Fruit fly (Drosophila melanogaster) whole organism, embryonic: Measurements from ENCODE around the gene mats.
A peak's percentile ranks its signal among the peaks of the same experiment; 100 is the strongest.

Experiments used
- Adf1 ChIP-seq: fragments of 200-800 bp; sonication (Bioruptor generic); IDR thresholded peaks from 2 replicates; pipeline ENCODE4 v1.3.6; 2022; ENCODE audit warnings: missing biosample characterization, missing genetic modification characterization
- Atf6 ChIP-seq: fragments of 200-800 bp; sonication (Bioruptor generic); IDR thresholded peaks from 2 replicates; pipeline ENCODE4 v1.3.6; 2022; ENCODE audit warnings: missing biosample characterization, missing genetic modification characterization
- CG10274 ChIP-seq: fragments of 200-800 bp; sonication (Bioruptor generic); optimal IDR thresholded peaks from 3 replicates; lab custom pipeline; 2017; ENCODE audit warnings: missing biosample characterization, mild to moderate bottlenecking, missing genetic modification characterization
- CG10366 ChIP-seq: fragments of 200-800 bp; sonication (Bioruptor generic); IDR thresholded peaks from 2 replicates; pipeline ENCODE4 v1.3.6; 2022; ENCODE audit warnings: missing biosample characterization, missing genetic modification characterization
- CG11085 ChIP-seq: fragments of 200-800 bp; sonication (Bioruptor generic); IDR thresholded peaks from 2 replicates; pipeline ENCODE4 v1.3.6; 2022; ENCODE audit warnings: missing biosample characterization, missing genetic modification characterization
- CG11723 ChIP-seq: fragments of 200-800 bp; sonication (Bioruptor generic); optimal IDR thresholded peaks from 2 replicates; lab custom pipeline; 2017; ENCODE audit warnings: missing biosample characterization, mild to moderate bottlenecking, missing genetic modification characterization
- CG17359 ChIP-seq: fragments of 200-800 bp; sonication (Bioruptor generic); optimal IDR thresholded peaks from 3 replicates; lab custom pipeline; 2018; ENCODE audit warnings: missing biosample characterization, mild to moderate bottlenecking, missing genetic modification characterization, moderate library complexity
- CG30431 ChIP-seq: fragments of 200-800 bp; sonication (Bioruptor generic); optimal IDR thresholded peaks from 2 replicates; lab custom pipeline; 2017; ENCODE audit warnings: missing biosample characterization, missing genetic modification characterization
- CG34376 ChIP-seq: fragments of 200-800 bp; sonication (Bioruptor generic); optimal IDR thresholded peaks from 2 replicates; lab custom pipeline; 2018; ENCODE audit warnings: missing biosample characterization, mild to moderate bottlenecking, missing genetic modification characterization
- CG42726 ChIP-seq: fragments of 200-800 bp; sonication (Bioruptor generic); IDR thresholded peaks from 2 replicates; pipeline ENCODE4 v1.3.6; 2022; ENCODE audit warnings: missing biosample characterization, missing genetic modification characterization; ENCODE audit not compliant: partially characterized antibody
- CG4820 ChIP-seq: fragments of 200-800 bp; sonication (Bioruptor generic); optimal IDR thresholded peaks from 3 replicates; lab custom pipeline; 2016; ENCODE audit warnings: missing biosample characterization, missing genetic modification characterization
- CG6272 ChIP-seq: fragments of 200-800 bp; sonication (Bioruptor generic); IDR thresholded peaks from 2 replicates; pipeline ENCODE4 v1.3.6; 2022; ENCODE audit warnings: missing biosample characterization, missing genetic modification characterization
- CG6791 ChIP-seq: fragments of 200-800 bp; sonication (Bioruptor generic); IDR thresholded peaks from 3 replicates; pipeline ENCODE4 v1.3.6; 2022; ENCODE audit warnings: missing biosample characterization, missing genetic modification characterization; ENCODE audit not compliant: partially characterized antibody
- CG8359 ChIP-seq: fragments of 200-800 bp; sonication (Bioruptor generic); optimal IDR thresholded peaks from 2 replicates; lab custom pipeline; 2017; ENCODE audit warnings: missing biosample characterization, mild to moderate bottlenecking, missing genetic modification characterization, borderline replicate concordance
- CG8924 ChIP-seq: fragments of 200-800 bp; optimal IDR thresholded peaks from 3 replicates; lab custom pipeline; 2019; ENCODE audit warnings: missing biosample characterization, mild to moderate bottlenecking, missing genetic modification characterization, moderate library complexity
- CG9609 ChIP-seq: fragments of 200-800 bp; sonication (Bioruptor generic); optimal IDR thresholded peaks from 3 replicates; lab custom pipeline; 2016; ENCODE audit warnings: missing biosample characterization, missing genetic modification characterization
- CG9727 ChIP-seq: fragments of 200-800 bp; sonication (Bioruptor generic); optimal IDR thresholded peaks from 3 replicates; lab custom pipeline; 2017; ENCODE audit warnings: missing biosample characterization, mild to moderate bottlenecking, missing genetic modification characterization
- D ChIP-seq, 2 experiments: fragments of 200-800 bp in 1 of 2; fragments of >200 bp in 1 of 2; sonication (Bioruptor generic) in 1 of 2; optimal IDR thresholded peaks; 2 replicates in 1 of 2; 3 replicates in 1 of 2; lab custom pipeline; 2017; ENCODE audit warnings: mild to moderate bottlenecking in 1 of 2, missing biosample characterization in 1 of 2, missing genetic modification characterization in 1 of 2, missing genetic modification reagents in 1 of 2
- Dbx ChIP-seq: fragments of 200-800 bp; sonication (Bioruptor generic); IDR thresholded peaks from 3 replicates; pipeline ENCODE4 v1.3.6; 2022; ENCODE audit warnings: missing biosample characterization, missing genetic modification characterization
- Fer2 ChIP-seq: fragments of 200-800 bp; sonication (Bioruptor generic); optimal IDR thresholded peaks from 2 replicates; lab custom pipeline; 2018; ENCODE audit warnings: missing biosample characterization, mild to moderate bottlenecking, missing genetic modification characterization, moderate library complexity
- HmgZ ChIP-seq: fragments of 200-800 bp; sonication (Bioruptor generic); optimal IDR thresholded peaks from 2 replicates; lab custom pipeline; 2018; ENCODE audit warnings: missing biosample characterization, mild to moderate bottlenecking, missing genetic modification characterization
- Hmr ChIP-seq: fragments of 200-800 bp; sonication (Bioruptor generic); optimal IDR thresholded peaks from 3 replicates; lab custom pipeline; 2017; ENCODE audit warnings: mild to moderate bottlenecking, missing biosample characterization, missing genetic modification reagents, missing genetic modification characterization
- Hsf ChIP-seq: fragments of 200-800 bp; sonication (Bioruptor generic); optimal IDR thresholded peaks from 3 replicates; lab custom pipeline; 2016; ENCODE audit warnings: missing biosample characterization, missing genetic modification characterization
- Rx ChIP-seq: fragments of 200-800 bp; sonication (Bioruptor generic); IDR thresholded peaks from 2 replicates; pipeline ENCODE4 v1.3.6; 2022; ENCODE audit warnings: missing biosample characterization, missing genetic modification characterization
- Taf1 ChIP-seq: fragments of 200-800 bp; sonication (Bioruptor generic); IDR thresholded peaks from 2 replicates; pipeline ENCODE4 v1.3.6; 2022; ENCODE audit warnings: missing biosample characterization, missing genetic modification characterization
- btn ChIP-seq: fragments of 200-800 bp; sonication (Bioruptor generic); optimal IDR thresholded peaks from 2 replicates; lab custom pipeline; 2016; ENCODE audit warnings: missing biosample characterization, missing genetic modification characterization
- danr ChIP-seq: fragments of 200-800 bp; sonication (Bioruptor generic); IDR thresholded peaks from 2 replicates; pipeline ENCODE4 v1.3.6; 2022; ENCODE audit warnings: missing biosample characterization, missing genetic modification characterization
- eyg ChIP-seq: fragments of 200-800 bp; sonication (Bioruptor generic); optimal IDR thresholded peaks from 3 replicates; lab custom pipeline; 2016; ENCODE audit warnings: missing biosample characterization, missing genetic modification characterization
- fd3F ChIP-seq: fragments of 200-800 bp; sonication (Bioruptor generic); optimal IDR thresholded peaks from 2 replicates; lab custom pipeline; 2018; ENCODE audit warnings: missing biosample characterization, mild to moderate bottlenecking, missing genetic modification characterization, moderate library complexity
- grn ChIP-seq: fragments of 200-800 bp; sonication (Bioruptor generic); optimal IDR thresholded peaks from 3 replicates; lab custom pipeline; 2017; ENCODE audit warnings: missing biosample characterization, missing genetic modification characterization
- ham ChIP-seq: fragments of 200-800 bp; sonication (Bioruptor generic); IDR thresholded peaks from 2 replicates; pipeline ENCODE4 v1.3.6; 2022; ENCODE audit warnings: missing biosample characterization, missing genetic modification characterization
- jigr1 ChIP-seq: fragments of 200-800 bp; sonication (Bioruptor generic); IDR thresholded peaks from 3 replicates; pipeline ENCODE4 v1.3.6; 2022; ENCODE audit warnings: missing biosample characterization, missing genetic modification characterization
- jing ChIP-seq: fragments of 200-800 bp; sonication (Bioruptor generic); optimal IDR thresholded peaks from 2 replicates; lab custom pipeline; 2018; ENCODE audit warnings: missing biosample characterization, mild to moderate bottlenecking, missing genetic modification characterization
- kay ChIP-seq: fragments of 200-800 bp; sonication (Bioruptor generic); optimal IDR thresholded peaks from 2 replicates; lab custom pipeline; 2016; ENCODE audit warnings: missing biosample characterization, missing genetic modification characterization
- ken ChIP-seq: fragments of 200-800 bp; sonication (Bioruptor generic); IDR thresholded peaks from 3 replicates; pipeline ENCODE4 v1.3.6; 2022; ENCODE audit warnings: missing biosample characterization, missing genetic modification characterization
- lmd ChIP-seq: fragments of 200-800 bp; sonication (Bioruptor generic); IDR thresholded peaks from 2 replicates; pipeline ENCODE4 v1.3.6; 2022; ENCODE audit warnings: missing biosample characterization, missing genetic modification characterization
- luna ChIP-seq: fragments of 200-800 bp; sonication (Bioruptor generic); optimal IDR thresholded peaks from 2 replicates; lab custom pipeline; 2016; ENCODE audit warnings: missing biosample characterization, missing genetic modification characterization
- phol ChIP-seq: fragments of 200-800 bp; sonication (Bioruptor generic); optimal IDR thresholded peaks from 3 replicates; lab custom pipeline; 2018; ENCODE audit warnings: missing biosample characterization, mild to moderate bottlenecking, missing genetic modification characterization, moderate library complexity
- pnt ChIP-seq: fragments of 200-800 bp; sonication (Bioruptor generic); optimal IDR thresholded peaks from 3 replicates; lab custom pipeline; 2016; ENCODE audit warnings: missing biosample characterization, missing genetic modification characterization
- sob ChIP-seq: fragments of 200-800 bp; sonication (Bioruptor generic); IDR thresholded peaks from 2 replicates; pipeline ENCODE4 v1.3.6; 2022; ENCODE audit warnings: missing biosample characterization, missing genetic modification characterization
- trh ChIP-seq: fragments of 200-800 bp; sonication (Bioruptor generic); optimal IDR thresholded peaks from 2 replicates; lab custom pipeline; 2016; ENCODE audit warnings: missing biosample characterization, missing genetic modification characterization
- tup ChIP-seq: fragments of 200-800 bp; sonication (Bioruptor generic); optimal IDR thresholded peaks from 2 replicates; lab custom pipeline; 2016; ENCODE audit warnings: missing biosample characterization, mild to moderate bottlenecking, missing genetic modification characterization, moderate library complexity
- zfh1 ChIP-seq: fragments of 200-800 bp; sonication (Bioruptor generic); IDR thresholded peaks from 3 replicates; pipeline ENCODE4 v1.3.6; 2022; ENCODE audit warnings: missing biosample characterization, missing genetic modification characterization

Gene mats

dm6 chr3R:22400246-22400645, 20.7 kb upstream of the mats start (continued):
- peak; percentile 37 for TF ChIP-seq CG9727 (GFP tag; lab: Kevin White, UChicago)
- peak; percentile 51; the same call in 2 of the 3 replicates for TF ChIP-seq Dbx (GFP tag; lab: Robert Waterston, UW)
- no peak for TF ChIP-seq CG34376 (GFP tag; lab: Kevin White, UChicago)
- TF ChIP-seq CG4820 (GFP tag; lab: Kevin White, UChicago) = peak; percentile 48
- TF ChIP-seq CG9609 (GFP tag; lab: Kevin White, UChicago) = no peak
- TF ChIP-seq CG11085 (GFP tag; lab: Robert Waterston, UW) = no peak
- TF ChIP-seq pnt (GFP tag; lab: Kevin White, UChicago) = no peak
- peak; percentile 56; the same call in 1 of the 3 replicates for TF ChIP-seq zfh1 (GFP tag; lab: Robert Waterston, UW)
- no peak for TF ChIP-seq Hmr (GFP tag; lab: Kevin White, UChicago)
- peak; percentile 55 for TF ChIP-seq Taf1 (GFP tag; lab: Robert Waterston, UW)

DNA sequence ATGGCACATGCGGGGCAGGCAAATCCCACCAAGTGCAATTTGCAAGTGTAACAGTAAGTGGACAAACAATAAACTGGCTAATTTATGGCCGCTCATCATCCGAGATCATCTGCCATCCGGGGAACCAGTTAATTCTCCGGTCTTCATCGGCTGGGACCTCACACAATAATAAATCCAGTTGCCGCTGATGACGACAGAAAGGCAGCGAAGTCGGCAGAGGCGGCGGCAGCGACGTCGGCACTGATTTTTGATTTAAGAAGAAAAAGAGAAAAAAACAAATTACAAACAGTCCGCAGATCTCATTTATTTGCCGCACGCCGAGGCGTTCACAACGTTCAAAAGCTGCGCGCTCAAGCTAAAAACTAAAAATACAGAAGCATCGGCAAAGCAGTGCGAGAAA, 18.6 kb upstream of the mats start, which contains the start of gene CG13856:
Gene CG13856 (plus strand): TSS at position 301 of the 400 bp plus-strand sequence.
- TF ChIP-seq Adf1 (GFP tag; lab: Robert Waterston, UW) (peak; percentile 17; the same call in 1 of the 2 replicates), Hsf (no peak)

DNA sequence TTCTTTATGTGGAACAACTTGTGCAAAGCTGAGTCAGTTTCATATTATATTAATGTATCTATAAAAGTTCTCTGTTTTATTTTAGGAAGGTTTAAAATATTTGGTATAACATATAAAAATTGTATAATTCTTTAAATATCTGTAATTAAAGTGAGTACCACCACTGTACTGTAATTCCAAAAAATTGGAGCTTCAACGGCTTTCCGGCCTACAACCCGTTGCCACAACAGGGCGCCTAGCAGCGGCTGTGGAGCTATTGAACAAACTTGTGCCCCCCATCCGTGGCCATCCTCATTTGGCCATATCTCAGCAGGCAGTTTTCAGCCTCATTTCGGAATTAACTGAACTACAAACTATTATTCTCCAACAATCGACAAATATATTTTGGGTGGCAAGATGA, 15.3 kb upstream of the mats start, which contains the start of gene CG13855:
Gene CG13855 (plus strand): TSS at position 301 of the 400 bp plus-strand sequence.
- no peak for TF ChIP-seq CG42726
- no peak for TF ChIP-seq trh
- no peak for TF ChIP-seq Rx (GFP tag; lab: Robert Waterston, UW)
- TF ChIP-seq Fer2 = no peak
- TF ChIP-seq jing (GFP tag; lab: Kevin White, UChicago) = no peak
- TF ChIP-seq, all 482 proteins: peak for 0

DNA sequence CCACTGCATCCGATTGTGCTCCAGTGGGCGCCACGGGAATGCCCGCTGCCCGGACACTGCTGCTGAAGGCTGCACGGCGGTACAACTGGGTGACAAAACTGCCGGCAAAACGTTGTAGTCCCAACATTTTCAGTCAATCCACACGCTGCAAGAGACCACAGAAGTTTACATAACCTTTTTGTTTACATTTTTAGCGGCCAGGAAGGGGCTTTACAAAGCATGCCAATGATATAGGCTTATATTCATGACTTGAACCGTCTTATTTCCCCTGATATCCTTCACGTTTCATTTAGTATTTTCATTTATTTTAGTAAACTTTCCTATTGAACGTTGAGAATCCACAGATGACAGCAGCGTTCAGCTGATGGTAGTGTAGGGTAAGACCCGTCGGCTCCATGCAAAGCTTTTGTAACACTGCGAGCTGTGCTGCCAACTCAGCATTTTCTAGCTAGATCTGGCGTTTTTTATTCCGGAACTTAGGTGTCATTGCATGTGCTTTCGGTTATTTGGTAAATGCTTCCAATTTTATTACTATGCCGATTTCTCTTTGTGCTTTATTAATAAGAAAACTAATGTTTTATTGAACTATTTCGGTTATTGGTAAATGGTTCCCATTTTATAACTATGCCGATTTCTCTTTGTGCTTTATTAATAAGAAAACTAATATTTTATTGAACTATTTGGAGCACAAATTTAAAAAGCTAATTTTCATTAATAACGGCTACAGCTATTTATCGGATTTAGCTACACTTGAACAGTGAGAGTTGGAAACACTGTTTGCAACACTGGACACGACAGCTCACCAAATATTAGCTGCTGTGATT, 10.2 kb upstream of the mats start, which contains the start of the genes CG13850 and lqfR:
Gene CG13850 (minus strand): TSS at position 379 of the 824 bp plus-strand sequence.
Gene lqfR (plus strand): TSS at position 765 of the 824 bp plus-strand sequence.
- TF ChIP-seq Atf6 (GFP tag; lab: Robert Waterston, UW) (no peak), CG6791 (GFP tag; lab: Robert Waterston, UW) (no peak), luna (GFP tag; lab: Kevin White, UChicago) (peak; percentile 15), CG30431 (GFP tag; lab: Kevin White, UChicago) (peak; percentile 60), CG10274 (GFP tag; lab: Kevin White, UChicago) (peak; percentile 54), jigr1 (GFP tag; lab: Robert Waterston, UW) (no peak), Hmr (GFP tag; lab: Kevin White, UChicago) (peak; percentile 80), D (optimal IDR thresholded peaks at IDR 0.05; lab: Kevin White, UChicago) (no peak), D (GFP tag; optimal IDR thresholded peaks at IDR 0.05; lab: Kevin White, UChicago) (peak; percentile 64), CG8359 (GFP tag; lab: Kevin White, UChicago) (peak; percentile 34), kay (GFP tag; lab: Kevin White, UChicago) (peak; percentile 59), CG8924 (tag; lab: Kevin White, UChicago) (peak; percentile 63), eyg (GFP tag; lab: Kevin White, UChicago) (peak; percentile 39), CG11723 (GFP tag; lab: Kevin White, UChicago) (peak; percentile 58), danr (no peak), ken (GFP tag; lab: Robert Waterston, UW) (peak; percentile 45; the same call in 1 of the 3 replicates), CG10366 (GFP tag; lab: Robert Waterston, UW) (peak; percentile 33; the same call in 1 of the 2 replicates), lmd (GFP tag; lab: Robert Waterston, UW) (peak; percentile 64), CG6272 (GFP tag; lab: Robert Waterston, UW) (peak; percentile 14; the same call in 1 of the 2 replicates), tup (GFP tag; lab: Kevin White, UChicago) (peak; percentile 48), CG4820 (GFP tag; lab: Kevin White, UChicago) (peak; percentile 83), fd3F (peak; percentile 38), CG17359 (peak; percentile 54), grn (GFP tag; lab: Kevin White, UChicago) (no peak), phol (tag; lab: Kevin White, UChicago) (peak; percentile 75), btn (GFP tag; lab: Kevin White, UChicago) (no peak), sob (peak; percentile 82), Hsf (peak; percentile 80), HmgZ (peak; percentile 67), ham (GFP tag; lab: Robert Waterston, UW) (no peak)
